Fruit fly (Drosophila melanogaster): Measurements from ENCODE around the gene heca.

heca gene

DNA sequence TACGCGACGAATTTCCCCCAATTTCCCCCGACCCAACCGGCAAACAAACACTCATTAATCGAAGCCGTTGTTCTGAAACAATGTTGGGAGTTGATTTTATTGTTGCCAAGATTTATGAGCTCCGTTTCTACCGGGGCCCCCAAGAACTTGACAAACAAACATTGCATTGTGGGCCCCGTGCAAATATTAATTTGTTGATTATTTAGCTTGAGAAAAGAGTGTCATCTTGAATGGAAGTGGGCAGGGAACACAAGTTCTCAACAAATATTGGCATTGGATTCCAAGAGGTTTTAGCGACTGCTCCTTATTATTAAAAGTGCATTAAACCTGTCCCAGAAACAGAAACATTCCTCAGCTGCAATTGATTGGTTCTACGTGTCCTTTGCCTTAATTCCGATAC, 79.3 kb downstream of the heca start (continued):
- TF ChIP-seq CG1603 (tag; optimal IDR thresholded peaks at IDR 0.05) = peak; percentile 10
- no peak for TF ChIP-seq crp (GFP tag; optimal IDR thresholded peaks at IDR 0.05)
- TF ChIP-seq ATbp (GFP tag; optimal IDR thresholded peaks at IDR 0.05) = peak; percentile 7
- peak; percentile 30 for TF ChIP-seq sens (GFP tag)
- TF ChIP-seq Bdp1 (GFP tag; optimal IDR thresholded peaks at IDR 0.05) = no peak

DNA sequence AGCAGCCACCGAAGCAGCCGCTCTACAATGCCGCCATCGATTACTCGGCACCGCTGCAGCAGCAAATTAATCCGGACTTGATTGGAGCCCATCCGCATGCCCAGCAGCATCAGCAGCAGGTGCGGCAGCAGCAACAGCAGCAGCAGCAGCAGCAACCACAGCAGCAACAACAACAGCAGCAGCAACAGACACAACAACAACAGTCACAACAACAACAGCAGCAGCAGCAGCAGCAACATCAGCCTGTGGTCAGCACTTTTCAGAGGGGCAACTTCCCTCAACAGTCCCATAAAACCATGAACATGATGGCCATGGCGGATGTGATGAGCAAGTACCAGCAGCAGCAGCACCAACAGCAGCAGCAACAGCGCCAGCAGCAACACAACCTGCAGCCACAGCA, 82.9 kb downstream of the heca start:
- TF ChIP-seq CG8478 (optimal IDR thresholded peaks at IDR 0.05) (peak; percentile 3), Dfd (GFP tag; optimal IDR thresholded peaks at IDR 0.05) (peak in 1 of 2 experiments; percentile 78), CG8359 (GFP tag; optimal IDR thresholded peaks at IDR 0.05; ENCODE audit: borderline replicate concordance) (no peak)

DNA sequence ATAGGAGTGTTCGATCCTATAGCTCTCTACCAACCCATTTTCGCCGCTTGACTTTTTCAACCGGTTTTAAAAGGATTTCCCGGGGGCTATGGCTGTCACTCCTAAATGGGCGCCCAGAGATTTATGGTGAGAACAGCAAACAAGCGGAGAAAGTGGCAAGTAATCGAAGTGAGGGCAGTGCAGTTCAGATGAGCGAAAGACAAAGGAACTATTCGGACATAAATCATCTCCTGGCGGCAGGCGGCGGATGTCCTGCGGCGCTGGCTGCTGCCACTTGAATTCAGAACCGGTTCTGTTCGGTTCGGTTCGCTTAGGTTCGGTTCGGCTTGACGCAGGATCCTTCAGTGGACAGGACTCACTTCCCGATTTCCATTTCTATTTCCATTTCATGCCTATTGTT, 105.4 kb downstream of the heca start:
- TF ChIP-seq CG4404 (GFP tag; IDR thresholded peaks at IDR 0.05) (no peak), CG14860 (GFP tag; IDR thresholded peaks at IDR 0.05; ENCODE audit: partially characterized antibody) (no peak), tna (GFP tag; IDR thresholded peaks at IDR 0.05; ENCODE audit: partially characterized antibody) (no peak), CG2875 (GFP tag; optimal IDR thresholded peaks at IDR 0.05) (no peak), CG9437 (GFP tag; optimal IDR thresholded peaks at IDR 0.05) (no peak), CG11695 (GFP tag; IDR thresholded peaks at IDR 0.05) (no peak), inv (GFP tag; IDR thresholded peaks at IDR 0.05; ENCODE audit: partially characterized antibody) (no peak), CG2889 (GFP tag; IDR thresholded peaks at IDR 0.05) (no peak), CG33213 (GFP tag; optimal IDR thresholded peaks at IDR 0.05) (no peak), bcd (GFP tag; optimal IDR thresholded peaks at IDR 0.05) (no peak), hth (optimal IDR thresholded peaks at IDR 0.05) (peak; percentile 71), prd (optimal IDR thresholded peaks at IDR 0.05) (no peak), prd (GFP tag; IDR thresholded peaks at IDR 0.05) (peak; percentile 17; the same call in 1 of the 3 replicates), Hand (GFP tag; optimal IDR thresholded peaks at IDR 0.05) (no peak), cad (GFP tag; optimal IDR thresholded peaks at IDR 0.05) (peak; percentile 87)

DNA sequence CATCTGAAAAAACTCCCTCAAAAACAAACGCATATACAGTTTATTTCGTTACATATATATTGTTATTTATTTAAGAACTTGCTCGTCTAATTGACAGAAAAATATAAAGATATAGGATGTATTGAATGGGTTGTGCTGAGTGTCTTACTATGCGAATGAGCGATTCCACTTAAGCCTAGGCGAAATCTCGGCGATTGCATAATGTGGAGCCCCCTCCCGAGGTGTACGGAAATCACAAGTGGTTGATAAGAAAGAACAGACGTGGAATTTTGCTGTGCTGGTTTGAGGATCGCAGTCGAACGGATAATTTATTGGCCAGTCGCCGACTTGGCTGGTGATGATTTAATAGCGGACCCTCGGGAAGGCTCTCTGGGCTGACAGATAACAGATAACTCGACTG, 107.8 kb downstream of the heca start:
- TF ChIP-seq pho (GFP tag; optimal IDR thresholded peaks at IDR 0.05) (no peak), CG30431 (GFP tag; optimal IDR thresholded peaks at IDR 0.05) (no peak), sug (tag; optimal IDR thresholded peaks at IDR 0.05) (peak; percentile 30), Pdp1 (GFP tag; optimal IDR thresholded peaks at IDR 0.05) (peak in 1 of 2 experiments; percentile 83), amos (GFP tag; IDR thresholded peaks at IDR 0.05; ENCODE audit: partially characterized antibody) (no peak), MTF-1 (GFP tag; optimal IDR thresholded peaks at IDR 0.05; ENCODE audit: borderline replicate concordance) (peak; percentile 7), dm (GFP tag; optimal IDR thresholded peaks at IDR 0.05) (no peak), D19A (tag; optimal IDR thresholded peaks at IDR 0.05) (no peak), CG4282 (GFP tag; optimal IDR thresholded peaks at IDR 0.05) (no peak), CG2202 (tag; optimal IDR thresholded peaks at IDR 0.05) (no peak), CG4360 (GFP tag; IDR thresholded peaks at IDR 0.05) (no peak), CG6765 (GFP tag; optimal IDR thresholded peaks at IDR 0.05) (no peak)
